Worm (Caenorhabditis elegans) whole organism, young adult: ENCODE results near the gene C02F5.5.

Experiments used
- F37B4.10 ChIP-seq: fragments of 200-800 bp; sonication (Bioruptor generic); IDR thresholded peaks from 2 replicates; pipeline ENCODE4 v1.3.6; 2022; ENCODE audit warnings: missing genetic modification characterization, missing compliant biosample characterization
- bed-2 ChIP-seq: fragments of 200-800 bp; sonication (Bioruptor generic); IDR thresholded peaks from 2 replicates; pipeline ENCODE4 v1.3.6; 2022; ENCODE audit warnings: missing genetic modification reagents, missing genetic modification characterization, missing compliant biosample characterization
- ceh-100 ChIP-seq: fragments of 200-800 bp; sonication (Bioruptor generic); IDR thresholded peaks from 2 replicates; pipeline ENCODE4 v1.3.6; 2022; ENCODE audit warnings: missing genetic modification reagents, missing genetic modification characterization, missing compliant biosample characterization
- ceh-91 ChIP-seq: fragments of 200-800 bp; sonication (Bioruptor generic); IDR thresholded peaks from 2 replicates; pipeline ENCODE4 v1.3.6; 2022; ENCODE audit warnings: missing genetic modification reagents, missing genetic modification characterization, missing compliant biosample characterization
- fkh-3 ChIP-seq: sonication (generic microtip); optimal IDR thresholded peaks from 2 replicates; lab custom pipeline; 2016; ENCODE audit warnings: mild to moderate bottlenecking, missing genetic modification characterization, missing compliant biosample characterization
- madf-3 ChIP-seq: fragments of 200-800 bp; sonication (Bioruptor generic); IDR thresholded peaks from 2 replicates; pipeline ENCODE4 v1.3.6; 2022; ENCODE audit warnings: missing genetic modification reagents, missing genetic modification characterization, missing compliant biosample characterization
- sea-2 ChIP-seq: fragments of 200-800 bp; sonication (Bioruptor generic); IDR thresholded peaks from 2 replicates; pipeline ENCODE4 v1.3.6; 2022; ENCODE audit warnings: missing genetic modification characterization, missing compliant biosample characterization
- tbp1 ChIP-seq: fragments of 200-800 bp; sonication (Bioruptor generic); optimal IDR thresholded peaks from 2 replicates; lab custom pipeline; 2018; ENCODE audit warnings: mild to moderate bottlenecking, missing genetic modification characterization, missing compliant biosample characterization

- no peak for TF ChIP-seq F37B4.10
- no peak for TF ChIP-seq tbp1 (GFP tag; lab: Kevin White, UChicago)
- no peak for TF ChIP-seq fkh-3 (tag; lab: Kevin White, UChicago)
- no peak for TF ChIP-seq ceh-100 (GFP tag; lab: Robert Waterston, UW)
- no peak for TF ChIP-seq sea-2 (GFP tag; lab: Robert Waterston, UW)
- TF ChIP-seq bed-2 (GFP tag; lab: Robert Waterston, UW), result no peak
- TF ChIP-seq ceh-91 (GFP tag; lab: Robert Waterston, UW), result no peak
- no peak for TF ChIP-seq madf-3 (GFP tag; lab: Robert Waterston, UW)
Observed at ce11 chrIII:8279567-8279966, 43.6 kb downstream of the C02F5.5 start.
